Worm (Caenorhabditis elegans): ENCODE measurements around the gene F08D12.12.
A peak's percentile ranks its signal among the peaks of the same experiment; 100 is the strongest.

F08D12.12 gene

ce11 chrII:2785787-2786186 is 1.1 kb downstream of the F08D12.12 start:
- TF ChIP-seq lin-15B (tag; optimal IDR thresholded peaks at IDR 0.05) (no peak), Y116A8C.19 (tag; optimal IDR thresholded peaks at IDR 0.05; ENCODE audit: borderline replicate concordance) (no peak), efl-1 (optimal IDR thresholded peaks at IDR 0.05) (no peak), efl-1 (GFP tag; optimal IDR thresholded peaks at IDR 0.05 in 1 of 2) (peak in 1 of 2 experiments; percentile 49), nhr-76 (tag; optimal IDR thresholded peaks at IDR 0.05) (no peak)

DNA sequence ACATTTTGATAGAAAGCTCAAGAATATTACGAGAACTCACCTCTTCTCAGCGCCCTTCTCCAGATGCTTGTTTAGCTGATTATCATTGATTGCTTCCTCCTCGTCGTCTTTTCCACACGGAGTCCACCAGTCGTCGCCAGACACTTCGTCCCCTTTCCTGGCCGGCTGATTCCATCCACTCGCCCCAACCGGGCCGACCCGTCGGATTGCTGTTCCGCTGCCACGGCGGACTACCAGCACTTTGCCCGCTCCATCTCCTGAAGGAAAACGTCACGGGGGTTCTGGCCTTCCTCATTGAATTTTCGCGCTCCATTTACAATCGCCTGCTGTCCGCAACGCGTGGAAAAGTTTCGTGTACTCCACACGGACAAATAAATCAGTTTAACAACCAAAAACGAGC is 3.5 kb downstream of the F08D12.12 start:
- TF ChIP-seq alr-1 (tag; optimal IDR thresholded peaks at IDR 0.05; ENCODE audit: borderline replicate concordance) (no peak), aha-1 (tag; optimal IDR thresholded peaks at IDR 0.05) (no peak), ceh-90 (tag; optimal IDR thresholded peaks at IDR 0.05) (no peak), nhr-76 (tag; optimal IDR thresholded peaks at IDR 0.05) (no peak), mep-1 (tag; optimal IDR thresholded peaks at IDR 0.05) (no peak), tbx-2 (tag; optimal IDR thresholded peaks at IDR 0.05) (no peak), dsc-1 (tag; optimal IDR thresholded peaks at IDR 0.05) (no peak), ztf-11 (tag; optimal IDR thresholded peaks at IDR 0.05) (no peak), egl-13 (tag; optimal IDR thresholded peaks at IDR 0.05) (no peak), lin-13 (GFP tag; optimal IDR thresholded peaks at IDR 0.05) (no peak), hlh-4 (tag; optimal IDR thresholded peaks at IDR 0.05) (no peak), nhr-12 (tag; optimal IDR thresholded peaks at IDR 0.05) (no peak)

- TF ChIP-seq ces-1 (GFP tag; optimal IDR thresholded peaks at IDR 0.05) (no peak), nhr-20 (tag; optimal IDR thresholded peaks at IDR 0.05) (no peak), elt-3 (tag; optimal IDR thresholded peaks at IDR 0.05) (no peak), mep-1 (tag; optimal IDR thresholded peaks at IDR 0.05) (no peak), fkh-10 (GFP tag; optimal IDR thresholded peaks at IDR 0.05) (no peak), dpl-1 (GFP tag; optimal IDR thresholded peaks at IDR 0.05) (no peak), sptf-1 (tag; optimal IDR thresholded peaks at IDR 0.05) (no peak), rnt-1 (tag; optimal IDR thresholded peaks at IDR 0.05) (no peak), pax-3 (tag; optimal IDR thresholded peaks at IDR 0.05) (no peak), mef-2 (tag; optimal IDR thresholded peaks at IDR 0.05) (no peak), tbx-2 (tag; optimal IDR thresholded peaks at IDR 0.05) (no peak), elt-2 (tag; optimal IDR thresholded peaks at IDR 0.05) (no peak), fkh-8 (tag; optimal IDR thresholded peaks at IDR 0.05) (no peak), ztf-4 (tag; optimal IDR thresholded peaks at IDR 0.05) (no peak), zag-1 (tag; optimal IDR thresholded peaks at IDR 0.05) (no peak), tlp-1 (tag; optimal IDR thresholded peaks at IDR 0.05) (no peak)
Observed at ce11 chrII:2781355-2781754, 5.5 kb downstream of the F08D12.12 start, which contains the start of gene F08D12.2. Gene F08D12.2 (plus strand): TSS chrII:2781655.

ce11 chrII:2780804-2781203 is 6.1 kb downstream of the F08D12.12 start:
- TF ChIP-seq grh-1 (GFP tag; IDR thresholded peaks at IDR 0.05) (no peak), pag-3 (tag; optimal IDR thresholded peaks at IDR 0.05; ENCODE audit: borderline replicate concordance, insufficient read depth) (no peak), nhr-237 (tag; optimal IDR thresholded peaks at IDR 0.05) (no peak), xbp-1 (tag; optimal IDR thresholded peaks at IDR 0.05) (no peak), efl-1 (optimal IDR thresholded peaks at IDR 0.05) (no peak), efl-1 (GFP tag; optimal IDR thresholded peaks at IDR 0.05 in 1 of 2) (no peak), pax-3 (tag; optimal IDR thresholded peaks at IDR 0.05) (no peak), ceh-88 (GFP tag; IDR thresholded peaks at IDR 0.05) (no peak), nhr-77 (tag; optimal IDR thresholded peaks at IDR 0.05) (no peak), nhr-76 (tag; optimal IDR thresholded peaks at IDR 0.05) (no peak), sup-37 (GFP tag; optimal IDR thresholded peaks at IDR 0.05) (no peak)
